Fruit fly (Drosophila melanogaster): Measurements from ENCODE around the gene alpha-Est7.

DNA sequence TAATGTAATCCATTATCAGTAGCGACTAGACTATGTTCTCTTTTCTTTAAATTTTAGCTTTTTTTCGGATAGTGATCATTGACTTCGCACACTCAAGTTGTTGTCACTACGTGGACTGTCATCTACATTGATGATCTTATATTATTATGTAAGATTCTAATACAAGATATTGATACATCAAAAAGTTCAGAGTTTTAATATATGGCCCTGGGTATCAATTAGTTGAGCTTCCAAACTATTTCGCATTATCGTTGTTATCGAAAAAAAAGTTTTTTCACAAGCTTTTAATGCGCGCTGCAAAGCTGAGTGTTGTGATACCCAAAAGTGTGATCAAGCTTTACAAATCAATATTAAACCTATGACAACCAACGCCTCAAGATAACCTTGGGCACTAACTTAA is 31.5 kb downstream of the alpha-Est7 start:
- TF ChIP-seq pan (optimal IDR thresholded peaks at IDR 0.05) (peak; percentile 9), usp (GFP tag; optimal IDR thresholded peaks at IDR 0.05) (no peak), Dll (optimal IDR thresholded peaks at IDR 0.05) (no peak)
